Worm (Caenorhabditis elegans) whole organism, L3 larva: Measurements from ENCODE around the gene F13E6.2.

ENCODE experiments used
- egl-27 ChIP-seq: sonication (generic microtip); optimal IDR thresholded peaks from 4 replicates; lab custom pipeline; 2017; ENCODE audit warnings: missing biosample characterization, missing genetic modification reagents, missing genetic modification characterization
- elt-3 ChIP-seq, 3 experiments: fragments of 150-350 bp in 1 of 3; sonication (generic microtip) in 2 of 3; optimal IDR thresholded peaks; 2 replicates in 2 of 3; 4 replicates in 1 of 3; lab custom pipeline; 2014 to 2017; ENCODE audit warnings: missing biosample characterization in 3 of 3, missing genetic modification characterization in 3 of 3
- nhr-77 ChIP-seq: fragments of 150-350 bp; optimal IDR thresholded peaks from 2 replicates; lab custom pipeline; 2014; ENCODE audit warnings: missing biosample characterization, missing genetic modification characterization
- sea-2 ChIP-seq: fragments of 150-350 bp; sonication (generic microtip); optimal IDR thresholded peaks from 4 replicates; lab custom pipeline; 2014; ENCODE audit warnings: missing biosample characterization, missing genetic modification reagents, missing genetic modification characterization
- skn-1 ChIP-seq: fragments of 150-350 bp; optimal IDR thresholded peaks from 2 replicates; lab custom pipeline; 2014; ENCODE audit warnings: missing biosample characterization, missing genetic modification characterization
- snpc-4 ChIP-seq: fragments of 150-350 bp; optimal IDR thresholded peaks from 2 replicates; lab custom pipeline; 2014; ENCODE audit warnings: missing biosample characterization, missing genetic modification characterization

DNA sequence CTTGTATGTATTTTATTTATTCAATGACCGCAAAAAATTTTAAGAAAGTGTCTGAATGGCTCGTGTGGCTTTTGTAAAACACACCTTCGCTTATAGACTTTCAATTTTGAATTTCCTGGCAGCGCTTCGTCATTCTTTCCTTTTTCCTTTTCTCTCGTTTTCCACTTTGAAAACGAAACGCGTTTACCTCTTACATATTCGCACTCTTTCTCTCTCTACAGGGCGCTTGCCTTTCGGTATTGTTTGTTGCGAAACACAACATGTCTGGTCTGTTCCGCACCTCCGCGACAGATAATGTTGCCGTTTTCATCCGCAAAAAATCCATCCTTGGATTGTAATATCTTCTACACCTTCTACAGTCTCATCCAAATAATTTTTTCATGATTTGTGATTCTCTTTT lies 33.5 kb downstream of the F13E6.2 start:
- TF ChIP-seq nhr-77 (tag; lab: Kevin White, UChicago) (no peak), sea-2 (GFP tag; lab: Kevin White, UChicago) (no peak), skn-1 (tag; lab: Kevin White, UChicago) (no peak), egl-27 (tag; lab: Kevin White, UChicago) (no peak), snpc-4 (tag; lab: Kevin White, UChicago) (no peak), elt-3 (tag; optimal IDR thresholded peaks at IDR 0.05; lab: Kevin White, UChicago) (no peak)
